Worm (Caenorhabditis elegans): ENCODE results near the gene ogdh-1.
A peak's percentile ranks its signal among the peaks of the same experiment; 100 is the strongest.

- no peak for TF ChIP-seq ZK546.5 (tag; optimal IDR thresholded peaks at IDR 0.05)
- no peak for TF ChIP-seq egl-27 (tag; optimal IDR thresholded peaks at IDR 0.05)
- TF ChIP-seq ceh-82 (tag; optimal IDR thresholded peaks at IDR 0.05): no peak
- no peak for TF ChIP-seq elt-3 (tag; optimal IDR thresholded peaks at IDR 0.05)
- TF ChIP-seq unc-62 (GFP tag; optimal IDR thresholded peaks at IDR 0.05): no peak
- TF ChIP-seq fkh-2 (tag; optimal IDR thresholded peaks at IDR 0.05): no peak
- TF ChIP-seq elt-2 (tag; optimal IDR thresholded peaks at IDR 0.05): peak; percentile 25
- TF ChIP-seq nhr-77 (tag; optimal IDR thresholded peaks at IDR 0.05): no peak
- TF ChIP-seq ceh-9 (tag; optimal IDR thresholded peaks at IDR 0.05): no peak
- no peak for TF ChIP-seq ztf-4 (tag; optimal IDR thresholded peaks at IDR 0.05)
- TF ChIP-seq jun-1 (tag; optimal IDR thresholded peaks at IDR 0.05): no peak
- TF ChIP-seq snpc-4 (tag; optimal IDR thresholded peaks at IDR 0.05): peak; percentile 29
- peak; percentile 73 for TF ChIP-seq R02D3.7 (tag; optimal IDR thresholded peaks at IDR 0.05)
Observed at ce11 chrIV:4745422-4745821, 41.6 kb upstream of the ogdh-1 start, which contains the start of gene timm-17B.1.
